Worm (Caenorhabditis elegans) whole organism, mixed stage, embryonic: ENCODE results near the gene K06A1.2.

Experiments
- M03D4.4 ChIP-seq: sonication (generic microtip); optimal IDR thresholded peaks from 2 replicates; lab custom pipeline; 2017; ENCODE audit warnings: mild to moderate bottlenecking, missing genetic modification characterization, missing compliant biosample characterization
- bed-3 ChIP-seq: fragments of 200-800 bp; sonication (Bioruptor generic); optimal IDR thresholded peaks from 3 replicates; lab custom pipeline; 2018; ENCODE audit warnings: mild to moderate bottlenecking, missing genetic modification characterization, moderate library complexity, missing compliant biosample characterization
- blmp-1 ChIP-seq: fragments of 150-350 bp; optimal IDR thresholded peaks from 2 replicates; lab custom pipeline; 2014; ENCODE audit warnings: missing biosample characterization, missing genetic modification characterization
- ceh-39 ChIP-seq: fragments of 150-350 bp; optimal IDR thresholded peaks from 2 replicates; lab custom pipeline; 2014; ENCODE audit warnings: missing biosample characterization, missing genetic modification characterization
- ceh-43 ChIP-seq: fragments of 200-800 bp; sonication (Bioruptor generic); optimal IDR thresholded peaks from 2 replicates; lab custom pipeline; 2018; ENCODE audit warnings: mild to moderate bottlenecking, missing genetic modification characterization, moderate library complexity, missing compliant biosample characterization
- ceh-83 ChIP-seq: fragments of 200-800 bp; sonication (Bioruptor generic); optimal IDR thresholded peaks from 2 replicates; lab custom pipeline; 2018; ENCODE audit warnings: mild to moderate bottlenecking, missing genetic modification characterization, missing compliant biosample characterization
- ces-1 ChIP-seq: fragments of 150-350 bp; optimal IDR thresholded peaks from 2 replicates; lab custom pipeline; 2014; ENCODE audit warnings: missing biosample characterization, missing genetic modification reagents, missing genetic modification characterization
- cnd-1 ChIP-seq: fragments of 200-800 bp; sonication (Bioruptor generic); optimal IDR thresholded peaks from 2 replicates; lab custom pipeline; 2018; ENCODE audit warnings: mild to moderate bottlenecking, missing genetic modification characterization, missing compliant biosample characterization
- drap-1 ChIP-seq: fragments of 200-800 bp; sonication (Bioruptor generic); optimal IDR thresholded peaks from 3 replicates; lab custom pipeline; 2018; ENCODE audit warnings: mild to moderate bottlenecking, missing genetic modification characterization, missing compliant biosample characterization
- elt-1 ChIP-seq: sonication (generic microtip); optimal IDR thresholded peaks from 2 replicates; lab custom pipeline; 2017; ENCODE audit warnings: missing genetic modification characterization, mild to moderate bottlenecking, missing compliant biosample characterization, antibody characterized with exemption, moderate library complexity, borderline replicate concordance; ENCODE audit not compliant: insufficient read depth
- elt-3 ChIP-seq: fragments of 150-350 bp; optimal IDR thresholded peaks from 2 replicates; lab custom pipeline; 2014; ENCODE audit warnings: missing biosample characterization, missing genetic modification characterization
- flh-1 ChIP-seq: fragments of 200-800 bp; sonication (Bioruptor generic); optimal IDR thresholded peaks from 2 replicates; lab custom pipeline; 2018; ENCODE audit warnings: mild to moderate bottlenecking, missing genetic modification characterization, moderate library complexity, missing compliant biosample characterization
- ham-2 ChIP-seq: fragments of 200-800 bp; sonication (Bioruptor generic); optimal IDR thresholded peaks from 2 replicates; lab custom pipeline; 2018; ENCODE audit warnings: mild to moderate bottlenecking, missing genetic modification characterization, missing compliant biosample characterization
- hlh-1 ChIP-seq: fragments of 150-350 bp; optimal IDR thresholded peaks from 2 replicates; lab custom pipeline; 2014; ENCODE audit warnings: missing biosample characterization, missing genetic modification reagents, missing genetic modification characterization
- lin-13 ChIP-seq: fragments of 150-350 bp; optimal IDR thresholded peaks from 2 replicates; lab custom pipeline; 2014; ENCODE audit warnings: missing biosample characterization, missing genetic modification characterization
- lin-32 ChIP-seq: fragments of 200-800 bp; sonication (Bioruptor generic); optimal IDR thresholded peaks from 2 replicates; lab custom pipeline; 2018; ENCODE audit warnings: mild to moderate bottlenecking, missing genetic modification characterization, missing compliant biosample characterization
- lsy-2 ChIP-seq: fragments of 150-350 bp; optimal IDR thresholded peaks from 2 replicates; lab custom pipeline; 2014; ENCODE audit warnings: missing biosample characterization, missing genetic modification characterization
- mab-5 ChIP-seq: fragments of 150-350 bp; optimal IDR thresholded peaks from 2 replicates; lab custom pipeline; 2014; ENCODE audit warnings: missing biosample characterization, missing genetic modification characterization
- mep-1 ChIP-seq: fragments of 150-350 bp; optimal IDR thresholded peaks from 2 replicates; lab custom pipeline; 2017; ENCODE audit warnings: missing biosample characterization, missing genetic modification reagents, missing genetic modification characterization, inconsistent platforms
- mls-2 ChIP-seq: sonication (generic microtip); optimal IDR thresholded peaks from 2 replicates; lab custom pipeline; 2016; ENCODE audit warnings: mild to moderate bottlenecking, missing genetic modification characterization, moderate library complexity, missing compliant biosample characterization
- nhr-12 ChIP-seq: fragments of 150-350 bp; optimal IDR thresholded peaks from 2 replicates; lab custom pipeline; 2014; ENCODE audit warnings: missing biosample characterization, missing genetic modification characterization
- nhr-2 ChIP-seq: fragments of 150-350 bp; optimal IDR thresholded peaks from 2 replicates; lab custom pipeline; 2014; ENCODE audit warnings: missing biosample characterization, missing genetic modification characterization
- nhr-237 ChIP-seq: fragments of 150-350 bp; optimal IDR thresholded peaks from 2 replicates; lab custom pipeline; 2014; ENCODE audit warnings: missing biosample characterization, missing genetic modification characterization
- nhr-28 ChIP-seq: fragments of 150-350 bp; optimal IDR thresholded peaks from 2 replicates; lab custom pipeline; 2014; ENCODE audit warnings: missing biosample characterization, missing genetic modification characterization
- nhr-76 ChIP-seq: sonication (generic microtip); optimal IDR thresholded peaks from 2 replicates; lab custom pipeline; 2017; ENCODE audit warnings: missing biosample characterization, missing genetic modification characterization
- pha-4 ChIP-seq: fragments of 150-350 bp; optimal IDR thresholded peaks from 2 replicates; lab custom pipeline; 2018; ENCODE audit warnings: missing biosample characterization, missing genetic modification reagents, missing genetic modification characterization
- snpc-4 ChIP-seq: fragments of 150-350 bp; optimal IDR thresholded peaks from 2 replicates; lab custom pipeline; 2014; ENCODE audit warnings: missing biosample characterization, missing genetic modification characterization
- sptf-1 ChIP-seq: sonication (generic microtip); optimal IDR thresholded peaks from 2 replicates; lab custom pipeline; 2017; ENCODE audit warnings: mild to moderate bottlenecking, missing genetic modification characterization, moderate library complexity, missing compliant biosample characterization
- tbx-8 ChIP-seq: fragments of 200-800 bp; sonication (Bioruptor generic); optimal IDR thresholded peaks from 2 replicates; lab custom pipeline; 2018; ENCODE audit warnings: mild to moderate bottlenecking, missing genetic modification characterization, moderate library complexity, missing compliant biosample characterization
- unc-120 ChIP-seq: sonication (generic microtip); optimal IDR thresholded peaks from 2 replicates; lab custom pipeline; 2017; ENCODE audit warnings: missing genetic modification characterization, missing compliant biosample characterization; ENCODE audit not compliant: poor library complexity, severe bottlenecking
- unc-39 ChIP-seq: fragments of 150-350 bp; optimal IDR thresholded peaks from 2 replicates; lab custom pipeline; 2014; ENCODE audit warnings: missing biosample characterization, missing genetic modification characterization
- unc-62 ChIP-seq: fragments of 150-350 bp; optimal IDR thresholded peaks from 2 replicates; lab custom pipeline; 2014; ENCODE audit warnings: missing biosample characterization, missing genetic modification reagents, missing genetic modification characterization
- zip-8 ChIP-seq: fragments of 150-350 bp; optimal IDR thresholded peaks from 2 replicates; lab custom pipeline; 2014; ENCODE audit warnings: missing biosample characterization, missing genetic modification characterization

Gene K06A1.2

ce11 chrII:6409098-6409497, 34.7 kb upstream of the K06A1.2 start:
- TF ChIP-seq nhr-237 (tag; lab: Kevin White, UChicago): no peak
- TF ChIP-seq mls-2 (tag; lab: Kevin White, UChicago): peak; percentile 44
- no peak for TF ChIP-seq pha-4 (tag; lab: Kevin White, UChicago)
- peak; percentile 36 for TF ChIP-seq cnd-1
- no peak for TF ChIP-seq drap-1 (GFP tag; lab: Kevin White, UChicago)
- TF ChIP-seq zip-8: peak; percentile 65
- peak; percentile 31 for TF ChIP-seq lin-32
- TF ChIP-seq ham-2 (GFP tag; lab: Kevin White, UChicago): peak; percentile 90
- peak; percentile 69 for TF ChIP-seq elt-1 (tag; lab: Kevin White, UChicago)
- TF ChIP-seq mep-1 (tag; lab: Kevin White, UChicago): peak; percentile 31
- peak; percentile 9 for TF ChIP-seq nhr-2
- TF ChIP-seq, all 35 proteins: peak for 8

ce11 chrII:6410181-6410580, 33.6 kb upstream of the K06A1.2 start, which contains the start of gene T25D10.4:
Gene T25D10.4 (minus strand): TSS chrII:6410281.
- TF ChIP-seq snpc-4 (no peak), ceh-43 (GFP tag; lab: Kevin White, UChicago) (no peak), cnd-1 (no peak), nhr-2 (no peak), hlh-1 (tag; lab: Kevin White, UChicago) (no peak), bed-3 (GFP tag; lab: Kevin White, UChicago) (no peak), lin-13 (tag; lab: Kevin White, UChicago) (no peak)
- TF ChIP-seq, all 35 proteins: peak for 0

ce11 chrII:6411660-6412451, 32.0 kb upstream of the K06A1.2 start:
- TF ChIP-seq unc-120: no peak
- no peak for TF ChIP-seq blmp-1 (tag; lab: Kevin White, UChicago)
- TF ChIP-seq drap-1 (GFP tag; lab: Kevin White, UChicago): no peak
- TF ChIP-seq mep-1 (tag; lab: Kevin White, UChicago): no peak
- TF ChIP-seq elt-1 (tag; lab: Kevin White, UChicago): no peak
- TF ChIP-seq hlh-1 (tag; lab: Kevin White, UChicago): no peak
- no peak for TF ChIP-seq lsy-2 (tag; lab: Kevin White, UChicago)
- TF ChIP-seq ceh-43 (GFP tag; lab: Kevin White, UChicago): peak; percentile 76
- TF ChIP-seq lin-13 (tag; lab: Kevin White, UChicago): no peak
- no peak for TF ChIP-seq nhr-12 (tag; lab: Kevin White, UChicago)
- no peak for TF ChIP-seq nhr-28 (tag; lab: Kevin White, UChicago)
- TF ChIP-seq snpc-4: no peak
- peak; percentile 79 for TF ChIP-seq ces-1 (GFP tag; lab: Kevin White, UChicago)
- peak; percentile 66 for TF ChIP-seq ham-2 (GFP tag; lab: Kevin White, UChicago)
- TF ChIP-seq mls-2 (tag; lab: Kevin White, UChicago): peak; percentile 77
- TF ChIP-seq sptf-1: peak; percentile 57
- no peak for TF ChIP-seq zip-8
- no peak for TF ChIP-seq bed-3 (GFP tag; lab: Kevin White, UChicago)
- peak; percentile 51 for TF ChIP-seq lin-32
- no peak for TF ChIP-seq unc-39 (tag; lab: Kevin White, UChicago)
- TF ChIP-seq elt-3 (tag; lab: Kevin White, UChicago): no peak
- peak; percentile 57 for TF ChIP-seq unc-62 (GFP tag; lab: Kevin White, UChicago)
- TF ChIP-seq ceh-39: no peak
- peak; percentile 90 for TF ChIP-seq cnd-1
- no peak for TF ChIP-seq tbx-8 (GFP tag; lab: Kevin White, UChicago)
- TF ChIP-seq ceh-83 (GFP tag; lab: Kevin White, UChicago): no peak
- no peak for TF ChIP-seq nhr-76 (tag; lab: Kevin White, UChicago)
- no peak for TF ChIP-seq pha-4 (tag; lab: Kevin White, UChicago)
- no peak for TF ChIP-seq mab-5 (tag; lab: Kevin White, UChicago)
- peak; percentile 93 for TF ChIP-seq nhr-2
- no peak for TF ChIP-seq flh-1
- no peak for TF ChIP-seq M03D4.4 (tag; lab: Kevin White, UChicago)
- TF ChIP-seq nhr-237 (tag; lab: Kevin White, UChicago): no peak
- TF ChIP-seq, all 35 proteins: peak for 9
